Worm (Caenorhabditis elegans): ENCODE results near the gene inx-18.

Gene inx-18

ce11 chrIV:659585-659984 lies 53.4 kb downstream of the inx-18 start:
- TF ChIP-seq hlh-6 (tag; optimal IDR thresholded peaks at IDR 0.05) (no peak), lim-6 (tag; optimal IDR thresholded peaks at IDR 0.05) (no peak), ceh-18 (tag; optimal IDR thresholded peaks at IDR 0.05) (peak; percentile 12), unc-86 (tag; optimal IDR thresholded peaks at IDR 0.05) (no peak), F13H6.1 (tag; optimal IDR thresholded peaks at IDR 0.05) (no peak), nhr-11 (tag; optimal IDR thresholded peaks at IDR 0.05) (no peak), unc-42 (tag; optimal IDR thresholded peaks at IDR 0.05) (peak; percentile 67), lin-11 (tag; optimal IDR thresholded peaks at IDR 0.05) (no peak), K09A11.1 (tag; optimal IDR thresholded peaks at IDR 0.05; ENCODE audit: insufficient read depth) (no peak), ztf-16 (tag; optimal IDR thresholded peaks at IDR 0.05) (no peak), zip-5 (tag; optimal IDR thresholded peaks at IDR 0.05) (no peak), dve-1 (tag; optimal IDR thresholded peaks at IDR 0.05) (no peak), hlh-13 (GFP tag; optimal IDR thresholded peaks at IDR 0.05) (no peak)

- TF ChIP-seq unc-55 (GFP tag; optimal IDR thresholded peaks at IDR 0.05), result peak; percentile 68
- no peak for TF ChIP-seq elt-2 (tag; optimal IDR thresholded peaks at IDR 0.05)
- TF ChIP-seq dve-1 (tag; optimal IDR thresholded peaks at IDR 0.05), result no peak
- no peak for TF ChIP-seq tbx-2 (tag; optimal IDR thresholded peaks at IDR 0.05)
Observed at ce11 chrIV:661623-662022, 55.5 kb downstream of the inx-18 start.
